Fruit fly (Drosophila melanogaster) whole organism, adult: Measurements from ENCODE around the gene galla-2.

ENCODE experiments used
- CG11617 ChIP-seq: fragments of 200-800 bp; sonication (Bioruptor generic); optimal IDR thresholded peaks from 2 replicates; lab custom pipeline; 2017; ENCODE audit warnings: mild to moderate bottlenecking, missing biosample characterization, missing genetic modification reagents, missing genetic modification characterization
- CG12768 ChIP-seq: fragments of 200-800 bp; sonication (Bioruptor generic); optimal IDR thresholded peaks from 2 replicates; lab custom pipeline; 2017; ENCODE audit warnings: missing biosample characterization, missing genetic modification characterization, mild to moderate bottlenecking, moderate library complexity, missing genetic modification reagents
- CG14711 ChIP-seq: fragments of 200-800 bp; sonication (Bioruptor generic); optimal IDR thresholded peaks from 2 replicates; lab custom pipeline; 2018; ENCODE audit warnings: missing biosample characterization, mild to moderate bottlenecking, missing genetic modification characterization, moderate library complexity
- CG1620 ChIP-seq: fragments of 200-800 bp; sonication (Bioruptor generic); optimal IDR thresholded peaks from 2 replicates; lab custom pipeline; 2016; ENCODE audit warnings: missing biosample characterization, missing genetic modification characterization
- CG33017 ChIP-seq: fragments of 200-800 bp; sonication (Bioruptor generic); optimal IDR thresholded peaks from 2 replicates; lab custom pipeline; 2018; ENCODE audit warnings: missing biosample characterization, mild to moderate bottlenecking, missing genetic modification characterization, moderate library complexity
- CG5204 ChIP-seq: fragments of 200-800 bp; sonication (Bioruptor generic); optimal IDR thresholded peaks from 2 replicates; lab custom pipeline; 2016; ENCODE audit warnings: missing biosample characterization, missing genetic modification characterization
- CG7045 ChIP-seq: fragments of 200-800 bp; sonication (Bioruptor generic); optimal IDR thresholded peaks from 2 replicates; lab custom pipeline; 2017; ENCODE audit warnings: missing biosample characterization, mild to moderate bottlenecking, missing genetic modification characterization
- CG7101 ChIP-seq: fragments of 200-800 bp; sonication (Bioruptor generic); optimal IDR thresholded peaks from 2 replicates; lab custom pipeline; 2018; ENCODE audit warnings: missing biosample characterization, mild to moderate bottlenecking, missing genetic modification characterization, moderate library complexity
- Clk ChIP-seq: fragments of 200-800 bp; sonication (Bioruptor generic); optimal IDR thresholded peaks from 2 replicates; lab custom pipeline; 2017; ENCODE audit warnings: missing biosample characterization, missing genetic modification characterization
- Crg-1 ChIP-seq: fragments of 200-800 bp; sonication (Bioruptor generic); optimal IDR thresholded peaks from 2 replicates; lab custom pipeline; 2016; ENCODE audit warnings: missing biosample characterization, missing genetic modification characterization
- Hr96 ChIP-seq: fragments of 200-800 bp; sonication (Bioruptor generic); optimal IDR thresholded peaks from 2 replicates; lab custom pipeline; 2016; ENCODE audit warnings: missing biosample characterization, missing genetic modification characterization
- Mnt ChIP-seq: fragments of 200-800 bp; sonication (Bioruptor generic); optimal IDR thresholded peaks from 2 replicates; lab custom pipeline; 2016; ENCODE audit warnings: missing biosample characterization, mild to moderate bottlenecking, missing genetic modification characterization
- bab1 ChIP-seq: fragments of 200-800 bp; sonication (Bioruptor generic); optimal IDR thresholded peaks from 3 replicates; lab custom pipeline; 2019; ENCODE audit warnings: missing biosample characterization, mild to moderate bottlenecking, missing genetic modification characterization, moderate library complexity
- cic ChIP-seq: fragments of 200-800 bp; sonication (Bioruptor generic); optimal IDR thresholded peaks from 2 replicates; lab custom pipeline; 2017; ENCODE audit warnings: missing biosample characterization, mild to moderate bottlenecking, missing genetic modification characterization, moderate library complexity
- cnc ChIP-seq, 2 experiments: fragments of >200 bp; optimal IDR thresholded peaks; 2 replicates each; lab custom pipeline; 2017
- kay ChIP-seq: fragments of 200-800 bp; sonication (Bioruptor generic); peaks from one replicate; lab custom pipeline; 2016; ENCODE audit warnings: missing biosample characterization, missing genetic modification characterization, borderline replicate concordance
- ovo ChIP-seq: fragments of 200-800 bp; sonication (Bioruptor generic); optimal IDR thresholded peaks from 2 replicates; lab custom pipeline; 2016; ENCODE audit warnings: missing biosample characterization, missing genetic modification characterization
- pad ChIP-seq: fragments of 200-800 bp; sonication (Bioruptor generic); optimal IDR thresholded peaks from 3 replicates; lab custom pipeline; 2017; ENCODE audit warnings: missing biosample characterization, missing genetic modification characterization, mild to moderate bottlenecking, moderate library complexity, missing genetic modification reagents
- tj ChIP-seq: fragments of 200-800 bp; sonication (Bioruptor generic); optimal IDR thresholded peaks from 3 replicates; lab custom pipeline; 2017; ENCODE audit warnings: missing biosample characterization, mild to moderate bottlenecking, missing genetic modification characterization, moderate library complexity
- toe ChIP-seq: fragments of 200-800 bp; sonication (Bioruptor generic); optimal IDR thresholded peaks from 2 replicates; lab custom pipeline; 2016; ENCODE audit warnings: missing biosample characterization, missing genetic modification characterization

Gene galla-2

dm6 chr3L:10862544-10863474, 19.9 kb upstream of the galla-2 start:
- TF ChIP-seq cic (GFP tag; lab: Kevin White, UChicago) (peak; percentile 88), CG7045 (no peak), ovo (GFP tag; lab: Kevin White, UChicago) (no peak), kay (GFP tag; lab: Kevin White, UChicago) (peak; percentile 53), tj (GFP tag; lab: Kevin White, UChicago) (peak; percentile 29)

- TF ChIP-seq cic (GFP tag; lab: Kevin White, UChicago), result peak; percentile 15
- TF ChIP-seq CG12768, result peak; percentile 46
- TF ChIP-seq cnc (optimal IDR thresholded peaks at IDR 0.05; lab: Kevin White, UChicago), result no peak
- TF ChIP-seq Hr96 (GFP tag; lab: Kevin White, UChicago), result peak; percentile 14
- TF ChIP-seq CG14711 (tag; lab: Kevin White, UChicago), result no peak
- TF ChIP-seq Clk (GFP tag; lab: Kevin White, UChicago), result no peak
Measured at dm6 chr3L:10863925-10864324, 18.8 kb upstream of the galla-2 start.

- TF ChIP-seq CG33017 (tag; lab: Kevin White, UChicago) (peak; percentile 66), CG1620 (GFP tag; lab: Kevin White, UChicago) (peak; percentile 21), Hr96 (GFP tag; lab: Kevin White, UChicago) (peak; percentile 60), toe (GFP tag; lab: Kevin White, UChicago) (peak; percentile 47), CG14711 (tag; lab: Kevin White, UChicago) (peak; percentile 65), Crg-1 (GFP tag; lab: Kevin White, UChicago) (peak; percentile 27), cic (GFP tag; lab: Kevin White, UChicago) (no peak), CG5204 (GFP tag; lab: Kevin White, UChicago) (peak; percentile 71), pad (GFP tag; lab: Kevin White, UChicago) (no peak), tj (GFP tag; lab: Kevin White, UChicago) (peak; percentile 24), ovo (GFP tag; lab: Kevin White, UChicago) (peak; percentile 17), CG11617 (peak; percentile 45), bab1 (GFP tag; lab: Kevin White, UChicago) (no peak), cnc (optimal IDR thresholded peaks at IDR 0.05; lab: Kevin White, UChicago) (no peak), CG12768 (peak; percentile 77), CG7101 (tag; lab: Kevin White, UChicago) (peak; percentile 36), kay (GFP tag; lab: Kevin White, UChicago) (no peak), CG7045 (peak; percentile 86), Mnt (GFP tag; lab: Kevin White, UChicago) (no peak), Clk (GFP tag; lab: Kevin White, UChicago) (peak; percentile 70)
Measured at dm6 chr3L:10866633-10867379, 15.9 kb upstream of the galla-2 start.

- TF ChIP-seq kay (GFP tag; lab: Kevin White, UChicago), result peak; percentile 60
- TF ChIP-seq CG7045, result no peak
Measured at dm6 chr3L:10867380-10867648, 15.4 kb upstream of the galla-2 start.

- TF ChIP-seq CG7045 (peak; percentile 79), CG1620 (GFP tag; lab: Kevin White, UChicago) (no peak), pad (GFP tag; lab: Kevin White, UChicago) (peak; percentile 54), Crg-1 (GFP tag; lab: Kevin White, UChicago) (peak; percentile 57), bab1 (GFP tag; lab: Kevin White, UChicago) (peak; percentile 35), cnc (optimal IDR thresholded peaks at IDR 0.05; lab: Kevin White, UChicago) (no peak), CG5204 (GFP tag; lab: Kevin White, UChicago) (peak; percentile 43), CG11617 (peak; percentile 43), tj (GFP tag; lab: Kevin White, UChicago) (peak; percentile 62), kay (GFP tag; lab: Kevin White, UChicago) (peak; percentile 99), CG12768 (peak; percentile 98), toe (GFP tag; lab: Kevin White, UChicago) (peak; percentile 52), Clk (GFP tag; lab: Kevin White, UChicago) (peak; percentile 28), cic (GFP tag; lab: Kevin White, UChicago) (peak; percentile 95), CG7101 (tag; lab: Kevin White, UChicago) (peak; percentile 54), CG14711 (tag; lab: Kevin White, UChicago) (peak; percentile 35), CG33017 (tag; lab: Kevin White, UChicago) (peak; percentile 75), ovo (GFP tag; lab: Kevin White, UChicago) (peak; percentile 53), Mnt (GFP tag; lab: Kevin White, UChicago) (peak; percentile 43), Hr96 (GFP tag; lab: Kevin White, UChicago) (no peak)
Measured at dm6 chr3L:10867778-10868382, 14.8 kb upstream of the galla-2 start.
